Fruit fly (Drosophila melanogaster) whole organism, embryonic: ENCODE data around the gene Usp1.

Experiments
- Antp ChIP-seq: fragments of 200-800 bp; sonication (Bioruptor generic); optimal IDR thresholded peaks from 3 replicates; lab custom pipeline; 2016; ENCODE audit warnings: missing biosample characterization, missing genetic modification characterization
- CG10321 ChIP-seq: fragments of 200-800 bp; sonication (Bioruptor generic); IDR thresholded peaks from 2 replicates; pipeline ENCODE4 v1.3.6; 2022; ENCODE audit warnings: missing biosample characterization, missing genetic modification characterization
- CG10979 ChIP-seq: fragments of 200-800 bp; sonication (Bioruptor generic); optimal IDR thresholded peaks from 2 replicates; lab custom pipeline; 2018; ENCODE audit warnings: missing biosample characterization, mild to moderate bottlenecking, missing genetic modification characterization, moderate library complexity
- CG13624 ChIP-seq: fragments of 200-800 bp; sonication (Bioruptor generic); optimal IDR thresholded peaks from 2 replicates; lab custom pipeline; 2016; ENCODE audit warnings: missing biosample characterization, missing genetic modification characterization
- CG14710 ChIP-seq: fragments of 200-800 bp; sonication (Bioruptor generic); optimal IDR thresholded peaks from 3 replicates; lab custom pipeline; 2019; ENCODE audit warnings: missing biosample characterization, mild to moderate bottlenecking, missing genetic modification characterization, moderate library complexity
- CG15011 ChIP-seq: fragments of 200-800 bp; sonication (Bioruptor generic); optimal IDR thresholded peaks from 3 replicates; lab custom pipeline; 2018; ENCODE audit warnings: missing biosample characterization, mild to moderate bottlenecking, missing genetic modification characterization
- CG17186 ChIP-seq: fragments of 200-800 bp; sonication (Bioruptor generic); optimal IDR thresholded peaks from 3 replicates; lab custom pipeline; 2017; ENCODE audit warnings: missing biosample characterization, missing genetic modification reagents, missing genetic modification characterization
- CG17359 ChIP-seq: fragments of 200-800 bp; sonication (Bioruptor generic); optimal IDR thresholded peaks from 3 replicates; lab custom pipeline; 2018; ENCODE audit warnings: missing biosample characterization, mild to moderate bottlenecking, missing genetic modification characterization, moderate library complexity
- CG17829 ChIP-seq: fragments of 200-800 bp; optimal IDR thresholded peaks from 2 replicates; lab custom pipeline; 2019; ENCODE audit warnings: missing biosample characterization, mild to moderate bottlenecking, missing genetic modification characterization, moderate library complexity
- CG18011 ChIP-seq: fragments of 200-800 bp; sonication (Bioruptor generic); optimal IDR thresholded peaks from 2 replicates; lab custom pipeline; 2017; ENCODE audit warnings: missing biosample characterization, missing genetic modification characterization, mild to moderate bottlenecking, moderate library complexity, missing genotype
- CG18619 ChIP-seq: fragments of 200-800 bp; sonication (Bioruptor generic); optimal IDR thresholded peaks from 3 replicates; lab custom pipeline; 2017; ENCODE audit warnings: missing biosample characterization, mild to moderate bottlenecking, missing genetic modification characterization
- CG18764 ChIP-seq: fragments of 200-800 bp; sonication (Bioruptor generic); optimal IDR thresholded peaks from 3 replicates; lab custom pipeline; 2016; ENCODE audit warnings: missing biosample characterization, missing genetic modification characterization
- CG31365 ChIP-seq: fragments of 200-800 bp; sonication (Bioruptor generic); optimal IDR thresholded peaks from 2 replicates; lab custom pipeline; 2018; ENCODE audit warnings: missing biosample characterization, mild to moderate bottlenecking, missing genetic modification characterization
- CG3163 ChIP-seq: fragments of 200-800 bp; sonication (Bioruptor generic); optimal IDR thresholded peaks from 3 replicates; lab custom pipeline; 2016; ENCODE audit warnings: missing biosample characterization, missing genetic modification characterization
- CG42726 ChIP-seq: fragments of 200-800 bp; sonication (Bioruptor generic); IDR thresholded peaks from 2 replicates; pipeline ENCODE4 v1.3.6; 2022; ENCODE audit warnings: missing biosample characterization, missing genetic modification characterization; ENCODE audit not compliant: partially characterized antibody
- CG4360 ChIP-seq: fragments of 200-800 bp; sonication (Bioruptor generic); IDR thresholded peaks from 2 replicates; pipeline ENCODE4 v1.3.6; 2022; ENCODE audit warnings: missing biosample characterization, missing genetic modification characterization
- CG6272 ChIP-seq: fragments of 200-800 bp; sonication (Bioruptor generic); IDR thresholded peaks from 2 replicates; pipeline ENCODE4 v1.3.6; 2022; ENCODE audit warnings: missing biosample characterization, missing genetic modification characterization
- CG6765 ChIP-seq: fragments of 200-800 bp; sonication (Bioruptor generic); optimal IDR thresholded peaks from 3 replicates; lab custom pipeline; 2017; ENCODE audit warnings: missing biosample characterization, mild to moderate bottlenecking, missing genetic modification characterization
- CG8089 ChIP-seq: fragments of 200-800 bp; sonication (Bioruptor generic); optimal IDR thresholded peaks from 3 replicates; lab custom pipeline; 2016; ENCODE audit warnings: missing biosample characterization, missing genetic modification characterization
- CG9876 ChIP-seq: fragments of 200-800 bp; sonication (Bioruptor generic); optimal IDR thresholded peaks from 2 replicates; lab custom pipeline; 2016; ENCODE audit warnings: missing biosample characterization, missing genetic modification characterization
- CG9932 ChIP-seq: fragments of 200-800 bp; sonication (Bioruptor generic); IDR thresholded peaks from 2 replicates; pipeline ENCODE4 v1.3.6; 2022; ENCODE audit warnings: missing biosample characterization, missing genetic modification characterization
- Dad ChIP-seq: fragments of 200-800 bp; sonication (Bioruptor generic); optimal IDR thresholded peaks from 3 replicates; lab custom pipeline; 2016; ENCODE audit warnings: missing biosample characterization, missing genetic modification characterization
- Dip2 ChIP-seq: fragments of 200-800 bp; sonication (Bioruptor generic); IDR thresholded peaks from 2 replicates; pipeline ENCODE4 v1.3.6; 2022; ENCODE audit warnings: missing biosample characterization, missing genetic modification characterization
- Doc2 ChIP-seq: fragments of 200-800 bp; sonication (Bioruptor generic); IDR thresholded peaks from 2 replicates; pipeline ENCODE4 v1.3.6; 2022; ENCODE audit warnings: missing biosample characterization, missing genetic modification characterization
- Doc3 ChIP-seq: fragments of 200-800 bp; sonication (Bioruptor generic); IDR thresholded peaks from 3 replicates; pipeline ENCODE4 v1.3.6; 2022; ENCODE audit warnings: missing biosample characterization, missing genetic modification characterization; ENCODE audit not compliant: partially characterized antibody
- Dp ChIP-seq: fragments of 200-800 bp; sonication (Bioruptor generic); optimal IDR thresholded peaks from 2 replicates; lab custom pipeline; 2018; ENCODE audit warnings: missing biosample characterization, mild to moderate bottlenecking, missing genetic modification characterization, moderate library complexity
- E2f2 ChIP-seq: fragments of 200-800 bp; sonication (Bioruptor generic); IDR thresholded peaks from 2 replicates; pipeline ENCODE4 v1.3.6; 2022; ENCODE audit warnings: missing biosample characterization, missing genetic modification characterization
- Ets65A ChIP-seq: fragments of 200-800 bp; sonication (Bioruptor generic); peaks from one replicate; lab custom pipeline; 2016; ENCODE audit warnings: missing biosample characterization, missing genetic modification characterization
- HLHmδ ChIP-seq: fragments of 200-800 bp; sonication (Bioruptor generic); optimal IDR thresholded peaks from 2 replicates; lab custom pipeline; 2018; ENCODE audit warnings: missing biosample characterization, mild to moderate bottlenecking, missing genetic modification characterization, moderate library complexity
- MTF-1 ChIP-seq: fragments of 200-800 bp; sonication (Bioruptor generic); optimal IDR thresholded peaks from 2 replicates; lab custom pipeline; 2018; ENCODE audit warnings: missing biosample characterization, mild to moderate bottlenecking, missing genetic modification characterization, borderline replicate concordance
- Mad ChIP-seq: fragments of 200-800 bp; sonication (Bioruptor generic); optimal IDR thresholded peaks from 2 replicates; lab custom pipeline; 2016; ENCODE audit warnings: missing biosample characterization, missing genetic modification characterization
- Sox102F ChIP-seq: fragments of 200-800 bp; sonication (Bioruptor generic); optimal IDR thresholded peaks from 2 replicates; lab custom pipeline; 2018; ENCODE audit warnings: missing biosample characterization, mild to moderate bottlenecking, missing genetic modification characterization, moderate library complexity
- Taf1 ChIP-seq: fragments of 200-800 bp; sonication (Bioruptor generic); IDR thresholded peaks from 2 replicates; pipeline ENCODE4 v1.3.6; 2022; ENCODE audit warnings: missing biosample characterization, missing genetic modification characterization
- ase ChIP-seq: fragments of 200-800 bp; sonication (Bioruptor generic); IDR thresholded peaks from 3 replicates; pipeline ENCODE4 v1.3.6; 2022; ENCODE audit warnings: missing biosample characterization, missing genetic modification characterization
- bab2 ChIP-seq: fragments of 200-800 bp; sonication (Bioruptor generic); optimal IDR thresholded peaks from 2 replicates; lab custom pipeline; 2016; ENCODE audit warnings: missing biosample characterization, missing genetic modification characterization
- fd64A ChIP-seq: fragments of 200-800 bp; sonication (Bioruptor generic); optimal IDR thresholded peaks from 3 replicates; lab custom pipeline; 2018; ENCODE audit warnings: missing biosample characterization, mild to moderate bottlenecking, missing genetic modification characterization
- gt ChIP-seq: fragments of 200-800 bp; sonication (Bioruptor generic); IDR thresholded peaks from 2 replicates; pipeline ENCODE4 v1.3.6; 2022; ENCODE audit warnings: missing biosample characterization, missing genetic modification characterization
- ind ChIP-seq: fragments of 200-800 bp; sonication (Bioruptor generic); optimal IDR thresholded peaks from 3 replicates; lab custom pipeline; 2016; ENCODE audit warnings: missing biosample characterization, missing genetic modification characterization
- inv ChIP-seq: fragments of 200-800 bp; sonication (Bioruptor generic); IDR thresholded peaks from 2 replicates; pipeline ENCODE4 v1.3.6; 2022; ENCODE audit warnings: missing biosample characterization, missing genetic modification characterization; ENCODE audit not compliant: partially characterized antibody
- kay ChIP-seq: fragments of 200-800 bp; sonication (Bioruptor generic); optimal IDR thresholded peaks from 2 replicates; lab custom pipeline; 2016; ENCODE audit warnings: missing biosample characterization, missing genetic modification characterization
- mirr ChIP-seq: fragments of 200-800 bp; sonication (Bioruptor generic); optimal IDR thresholded peaks from 3 replicates; lab custom pipeline; 2018; ENCODE audit warnings: missing biosample characterization, mild to moderate bottlenecking, missing genetic modification characterization
- nau ChIP-seq: fragments of 200-800 bp; sonication (Bioruptor generic); optimal IDR thresholded peaks from 3 replicates; lab custom pipeline; 2017; ENCODE audit warnings: missing biosample characterization, mild to moderate bottlenecking, missing genetic modification characterization, missing genetic modification reagents
- onecut ChIP-seq: fragments of 200-800 bp; sonication (Bioruptor generic); IDR thresholded peaks from 2 replicates; pipeline ENCODE4 v1.3.6; 2022; ENCODE audit warnings: missing biosample characterization, missing genetic modification characterization
- pan ChIP-seq, 4 experiments: fragments of >200 bp in 3 of 4; fragments of 200-800 bp in 1 of 4; sonication (Bioruptor generic) in 1 of 4; optimal IDR thresholded peaks in 3 of 4; IDR thresholded peaks in 1 of 4; 2 replicates each; pipeline versions ENCODE4 v1.3.6 to Lab custom; 2017 to 2022; ENCODE audit warnings: missing biosample characterization in 2 of 4, missing genetic modification characterization in 2 of 4, mixed read lengths in 1 of 4
- phol ChIP-seq: fragments of 200-800 bp; sonication (Bioruptor generic); optimal IDR thresholded peaks from 3 replicates; lab custom pipeline; 2018; ENCODE audit warnings: missing biosample characterization, mild to moderate bottlenecking, missing genetic modification characterization, moderate library complexity
- schlank ChIP-seq: fragments of 200-800 bp; sonication (Bioruptor generic); optimal IDR thresholded peaks from 2 replicates; lab custom pipeline; 2018; ENCODE audit warnings: missing biosample characterization, mild to moderate bottlenecking, missing genetic modification characterization
- sd ChIP-seq: fragments of 200-800 bp; sonication (Bioruptor generic); optimal IDR thresholded peaks from 3 replicates; lab custom pipeline; 2018; ENCODE audit warnings: missing biosample characterization, mild to moderate bottlenecking, missing genetic modification characterization, moderate library complexity
- sisA ChIP-seq: fragments of 200-800 bp; sonication (Bioruptor generic); IDR thresholded peaks from 2 replicates; pipeline ENCODE4 v1.3.6; 2022; ENCODE audit warnings: missing biosample characterization, missing genetic modification characterization
- sqz ChIP-seq: fragments of 200-800 bp; sonication (Bioruptor generic); optimal IDR thresholded peaks from 3 replicates; lab custom pipeline; 2018; ENCODE audit warnings: missing biosample characterization, mild to moderate bottlenecking, missing genetic modification characterization
- unpg ChIP-seq: fragments of 200-800 bp; sonication (Bioruptor generic); optimal IDR thresholded peaks from 3 replicates; lab custom pipeline; 2018; ENCODE audit warnings: missing biosample characterization, mild to moderate bottlenecking, missing genetic modification characterization, moderate library complexity
- zfh1 ChIP-seq: fragments of 200-800 bp; sonication (Bioruptor generic); IDR thresholded peaks from 3 replicates; pipeline ENCODE4 v1.3.6; 2022; ENCODE audit warnings: missing biosample characterization, missing genetic modification characterization

Gene Usp1

DNA sequence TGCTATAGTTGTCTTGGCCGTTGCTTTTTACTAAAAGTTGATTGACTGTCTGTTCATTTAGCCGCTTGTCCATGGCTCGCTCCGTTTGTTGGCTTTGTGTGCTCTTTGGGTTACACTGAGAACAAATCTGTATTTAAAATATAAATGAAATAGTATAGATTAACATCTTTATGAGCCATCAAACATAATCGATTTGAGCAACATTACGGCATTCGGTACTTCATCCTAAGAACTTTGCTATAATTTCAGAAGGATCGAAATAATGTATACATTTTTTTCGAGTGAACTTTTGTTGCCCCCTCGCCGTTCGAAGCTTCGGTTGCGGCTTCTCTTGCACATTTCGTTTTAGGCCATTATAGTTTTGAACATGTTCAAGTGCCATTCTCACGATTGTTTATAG, 21.0 kb upstream of the Usp1 start (continued):
- TF ChIP-seq CG15011 (GFP tag; lab: Kevin White, UChicago), result peak; percentile 40
- peak; percentile 71 for TF ChIP-seq ind (GFP tag; lab: Kevin White, UChicago)
- TF ChIP-seq sisA (GFP tag; lab: Robert Waterston, UW), result peak; percentile 56
- no peak for TF ChIP-seq inv
- TF ChIP-seq CG13624, result no peak
- TF ChIP-seq unpg (GFP tag; lab: Kevin White, UChicago), result peak; percentile 88
- TF ChIP-seq Dip2 (GFP tag; lab: Robert Waterston, UW), result no peak
- peak; percentile 62 for TF ChIP-seq onecut
- TF ChIP-seq gt (GFP tag; lab: Robert Waterston, UW), result no peak
- no peak for TF ChIP-seq CG6272 (GFP tag; lab: Robert Waterston, UW)
- TF ChIP-seq HLHmδ (GFP tag; lab: Kevin White, UChicago), result no peak
- TF ChIP-seq CG18619 (GFP tag; lab: Kevin White, UChicago), result peak; percentile 32
- TF ChIP-seq CG9876 (GFP tag; lab: Kevin White, UChicago), result no peak
- TF ChIP-seq CG17829 (tag; lab: Kevin White, UChicago), result peak; percentile 75
- no peak for TF ChIP-seq CG10321
- TF ChIP-seq CG14710 (tag; lab: Kevin White, UChicago), result peak; percentile 59
- peak; percentile 52 for TF ChIP-seq MTF-1 (GFP tag; lab: Kevin White, UChicago)
- no peak for TF ChIP-seq Taf1 (GFP tag; lab: Robert Waterston, UW)
- no peak for TF ChIP-seq CG8089
- no peak for TF ChIP-seq CG42726 (GFP tag; lab: Robert Waterston, UW)
- TF ChIP-seq nau (GFP tag; lab: Kevin White, UChicago), result peak; percentile 53
- peak; percentile 15 for TF ChIP-seq CG18011 (GFP tag; lab: Kevin White, UChicago)
- TF ChIP-seq mirr, result no peak
- TF ChIP-seq pan (optimal IDR thresholded peaks at IDR 0.05; lab: Kevin White, UChicago), result no peak
- peak in 1 of 2 experiments; percentile 77 for TF ChIP-seq pan (GFP tag; optimal IDR thresholded peaks at IDR 0.05 in 1 of 2, IDR thresholded peaks at IDR 0.05 in 1 of 2)
- peak; percentile 81 for TF ChIP-seq Ets65A (GFP tag; lab: Kevin White, UChicago)
- peak; percentile 75 for TF ChIP-seq zfh1 (GFP tag; lab: Robert Waterston, UW)
- TF ChIP-seq bab2, result peak; percentile 33
- TF ChIP-seq Dad (GFP tag; lab: Kevin White, UChicago), result no peak
- peak; percentile 27 for TF ChIP-seq Mad (GFP tag; lab: Kevin White, UChicago)
- TF ChIP-seq fd64A (GFP tag; lab: Kevin White, UChicago), result peak; percentile 30
- peak; percentile 83 for TF ChIP-seq CG10979 (tag; lab: Kevin White, UChicago)
- TF ChIP-seq CG6765, result no peak
- no peak for TF ChIP-seq Dp (GFP tag; lab: Kevin White, UChicago)
- no peak for TF ChIP-seq schlank
- 0 out of 3 replicates have a peak, but pooled peaks have one; percentile 18 for TF ChIP-seq ase (GFP tag; lab: Robert Waterston, UW)
- TF ChIP-seq phol (tag; lab: Kevin White, UChicago), result peak; percentile 80
- no peak for TF ChIP-seq CG4360 (GFP tag; lab: Robert Waterston, UW)
- TF ChIP-seq sd (tag; lab: Kevin White, UChicago), result peak; percentile 9
- peak; percentile 52 for TF ChIP-seq sqz (GFP tag; lab: Kevin White, UChicago)
- TF ChIP-seq Sox102F (GFP tag; lab: Kevin White, UChicago), result peak; percentile 89
- no peak for TF ChIP-seq kay
- TF ChIP-seq Doc3 (GFP tag; lab: Robert Waterston, UW), result no peak
- no peak for TF ChIP-seq CG3163 (GFP tag; lab: Kevin White, UChicago)
- TF ChIP-seq Doc2, result no peak
- TF ChIP-seq CG17186 (GFP tag; lab: Kevin White, UChicago), result no peak
- TF ChIP-seq E2f2, result peak; percentile 31; the same call in 1 of the 2 replicates
- no peak for TF ChIP-seq CG31365 (tag; lab: Kevin White, UChicago)
- no peak for TF ChIP-seq CG9932 (GFP tag; lab: Robert Waterston, UW)
- TF ChIP-seq Antp, result no peak
- TF ChIP-seq CG17359 (tag; lab: Kevin White, UChicago), result peak; percentile 83
- TF ChIP-seq CG18764 (GFP tag; lab: Kevin White, UChicago), result peak; percentile 35
